Worm (Caenorhabditis elegans): Measurements from ENCODE around the gene gars-1.
A peak's percentile ranks its signal among the peaks of the same experiment; 100 is the strongest.

gars-1 gene

ce11 chrIII:5130654-5131053 is 32.8 kb downstream of the gars-1 start:
- TF ChIP-seq rbr-2 (tag; optimal IDR thresholded peaks at IDR 0.05), result no peak
- no peak for TF ChIP-seq madf-5 (GFP tag; IDR thresholded peaks at IDR 0.05)
- TF ChIP-seq R02D3.7 (tag; optimal IDR thresholded peaks at IDR 0.05), result no peak
- no peak for TF ChIP-seq ctbp-1 (GFP tag; IDR thresholded peaks at IDR 0.05)
- TF ChIP-seq ztf-11 (tag; optimal IDR thresholded peaks at IDR 0.05), result no peak
- TF ChIP-seq skn-1 (tag; optimal IDR thresholded peaks at IDR 0.05), result no peak
- no peak for TF ChIP-seq mdl-1 (tag; optimal IDR thresholded peaks at IDR 0.05)
- TF ChIP-seq snpc-1.2 (GFP tag; IDR thresholded peaks at IDR 0.05), result no peak
- no peak for TF ChIP-seq Y105C5A.15 (GFP tag; IDR thresholded peaks at IDR 0.05)
- TF ChIP-seq lim-7 (GFP tag; IDR thresholded peaks at IDR 0.05), result no peak
- TF ChIP-seq dmd-8 (GFP tag; IDR thresholded peaks at IDR 0.05), result no peak

ce11 chrIII:5129261-5129660 is 34.2 kb downstream of the gars-1 start:
- no peak for TF ChIP-seq jun-1 (tag; optimal IDR thresholded peaks at IDR 0.05)
- no peak for TF ChIP-seq T26A8.4 (GFP tag; IDR thresholded peaks at IDR 0.05)
- no peak for TF ChIP-seq daf-16 (GFP tag; optimal IDR thresholded peaks at IDR 0.05)
- no peak for TF ChIP-seq daf-16 (tag; optimal IDR thresholded peaks at IDR 0.05)
- no peak for TF ChIP-seq F49E8.2 (tag; optimal IDR thresholded peaks at IDR 0.05; ENCODE audit: borderline replicate concordance)
- no peak for TF ChIP-seq rbr-2 (tag; optimal IDR thresholded peaks at IDR 0.05)
- TF ChIP-seq ceh-32 (tag; optimal IDR thresholded peaks at IDR 0.05; ENCODE audit: poor library complexity), result no peak
- no peak for TF ChIP-seq lin-15B (tag; optimal IDR thresholded peaks at IDR 0.05)
- TF ChIP-seq unc-62 (GFP tag; optimal IDR thresholded peaks at IDR 0.05 in 1 of 2), result peak in 1 of 2 experiments; percentile 35
- TF ChIP-seq unc-62 (tag; optimal IDR thresholded peaks at IDR 0.05), result no peak
- 0 out of 2 replicates have a peak, but pooled peaks have one; percentile 8 for TF ChIP-seq set-16 (GFP tag; IDR thresholded peaks at IDR 0.05)
- TF ChIP-seq lin-13 (GFP tag; optimal IDR thresholded peaks at IDR 0.05), result no peak

ce11 chrIII:5126988-5127387 is 36.4 kb downstream of the gars-1 start:
- TF ChIP-seq lin-1 (GFP tag; IDR thresholded peaks at IDR 0.05) (no peak), set-16 (GFP tag; IDR thresholded peaks at IDR 0.05) (peak; percentile 13; the same call in 1 of the 2 replicates)

- TF ChIP-seq ceh-82 (tag; optimal IDR thresholded peaks at IDR 0.05) (no peak), lir-3 (tag; optimal IDR thresholded peaks at IDR 0.05) (no peak), R02D3.7 (tag; optimal IDR thresholded peaks at IDR 0.05) (no peak), lim-7 (GFP tag; IDR thresholded peaks at IDR 0.05) (no peak), lin-38 (GFP tag; IDR thresholded peaks at IDR 0.05) (no peak), Y48G9A.11 (GFP tag; IDR thresholded peaks at IDR 0.05) (no peak), nhr-48 (tag; optimal IDR thresholded peaks at IDR 0.05) (no peak), lin-15B (tag; optimal IDR thresholded peaks at IDR 0.05) (no peak), egl-43 (GFP tag; IDR thresholded peaks at IDR 0.05) (no peak), rbr-2 (tag; optimal IDR thresholded peaks at IDR 0.05) (no peak), ztf-11 (tag; optimal IDR thresholded peaks at IDR 0.05) (no peak), cey-2 (tag; optimal IDR thresholded peaks at IDR 0.05; ENCODE audit: borderline replicate concordance, insufficient read depth) (no peak), nhr-237 (tag; optimal IDR thresholded peaks at IDR 0.05) (no peak), mes-2 (tag; optimal IDR thresholded peaks at IDR 0.05; ENCODE audit: poor library complexity, severe bottlenecking) (no peak), nhr-76 (tag; optimal IDR thresholded peaks at IDR 0.05) (no peak), nhr-77 (tag; optimal IDR thresholded peaks at IDR 0.05) (no peak), ceh-28 (tag; optimal IDR thresholded peaks at IDR 0.05) (no peak)
Observed at ce11 chrIII:5125759-5126158, 37.7 kb downstream of the gars-1 start.

ce11 chrIII:5124385-5124784 is 39.0 kb downstream of the gars-1 start:
- TF ChIP-seq unc-62 (GFP tag; optimal IDR thresholded peaks at IDR 0.05 in 1 of 2) (peak in 1 of 2 experiments; percentile 61), unc-62 (tag; optimal IDR thresholded peaks at IDR 0.05) (no peak), dmd-8 (GFP tag; IDR thresholded peaks at IDR 0.05) (no peak), F44E2.7 (GFP tag; IDR thresholded peaks at IDR 0.05) (no peak)

Measured in whole organism, L4 larva.